Fruit fly (Drosophila melanogaster) whole organism, embryonic: ENCODE results near the gene RpL24-like.

Experiments
- B-H1 ChIP-seq: fragments of 200-800 bp; sonication (Bioruptor generic); IDR thresholded peaks from 3 replicates; pipeline ENCODE4 v1.3.6; 2022; ENCODE audit warnings: missing biosample characterization, missing genetic modification characterization
- CG11247 ChIP-seq: fragments of 200-800 bp; sonication (Bioruptor generic); IDR thresholded peaks from 2 replicates; pipeline ENCODE4 v1.3.6; 2022; ENCODE audit warnings: missing biosample characterization, missing genetic modification characterization
- CG11504 ChIP-seq: fragments of 200-800 bp; sonication (Bioruptor generic); optimal IDR thresholded peaks from 3 replicates; lab custom pipeline; 2019; ENCODE audit warnings: missing biosample characterization, mild to moderate bottlenecking, missing genetic modification characterization, moderate library complexity
- CG12155 ChIP-seq: fragments of 200-800 bp; sonication (Bioruptor generic); optimal IDR thresholded peaks from 3 replicates; lab custom pipeline; 2016; ENCODE audit warnings: missing biosample characterization, missing genetic modification characterization
- CG12299 ChIP-seq: fragments of 200-800 bp; sonication (Bioruptor generic); optimal IDR thresholded peaks from 2 replicates; lab custom pipeline; 2018; ENCODE audit warnings: missing biosample characterization, mild to moderate bottlenecking, missing genetic modification characterization
- CG13296 ChIP-seq: fragments of 200-800 bp; sonication (Bioruptor generic); optimal IDR thresholded peaks from 3 replicates; lab custom pipeline; 2018; ENCODE audit warnings: missing biosample characterization, mild to moderate bottlenecking, missing genetic modification characterization
- CG15601 ChIP-seq: fragments of 200-800 bp; sonication (Bioruptor generic); optimal IDR thresholded peaks from 3 replicates; lab custom pipeline; 2019; ENCODE audit warnings: missing biosample characterization, mild to moderate bottlenecking, missing genetic modification characterization, moderate library complexity
- CG15696 ChIP-seq: fragments of 200-800 bp; sonication (Bioruptor generic); optimal IDR thresholded peaks from 2 replicates; lab custom pipeline; 2019; ENCODE audit warnings: missing biosample characterization, mild to moderate bottlenecking, missing genetic modification characterization, moderate library complexity
- CG1603 ChIP-seq: fragments of 200-800 bp; sonication (Bioruptor generic); optimal IDR thresholded peaks from 2 replicates; lab custom pipeline; 2019; ENCODE audit warnings: missing biosample characterization, mild to moderate bottlenecking, missing genetic modification characterization, moderate library complexity
- CG16813 ChIP-seq: fragments of 200-800 bp; sonication (Bioruptor generic); IDR thresholded peaks from 3 replicates; pipeline ENCODE4 v1.3.6; 2022; ENCODE audit warnings: missing biosample characterization, missing genetic modification characterization; ENCODE audit not compliant: partially characterized antibody
- CG17186 ChIP-seq: fragments of 200-800 bp; sonication (Bioruptor generic); optimal IDR thresholded peaks from 3 replicates; lab custom pipeline; 2017; ENCODE audit warnings: missing biosample characterization, missing genetic modification reagents, missing genetic modification characterization
- CG17359 ChIP-seq: fragments of 200-800 bp; sonication (Bioruptor generic); optimal IDR thresholded peaks from 3 replicates; lab custom pipeline; 2018; ENCODE audit warnings: missing biosample characterization, mild to moderate bottlenecking, missing genetic modification characterization, moderate library complexity
- CG17385 ChIP-seq: fragments of 200-800 bp; sonication (Bioruptor generic); optimal IDR thresholded peaks from 3 replicates; lab custom pipeline; 2018; ENCODE audit warnings: missing biosample characterization, mild to moderate bottlenecking, missing genetic modification characterization
- CG3065 ChIP-seq: fragments of 200-800 bp; sonication (Bioruptor generic); optimal IDR thresholded peaks from 2 replicates; lab custom pipeline; 2016; ENCODE audit warnings: missing biosample characterization, missing genetic modification characterization
- CG31224 ChIP-seq: fragments of 200-800 bp; sonication (Bioruptor generic); IDR thresholded peaks from 2 replicates; pipeline ENCODE4 v1.3.6; 2022; ENCODE audit warnings: missing biosample characterization, missing genetic modification characterization
- CG31388 ChIP-seq: fragments of 200-800 bp; sonication (Bioruptor generic); optimal IDR thresholded peaks from 2 replicates; lab custom pipeline; 2016; ENCODE audit warnings: missing biosample characterization, missing genetic modification characterization
- CG3838 ChIP-seq: fragments of 200-800 bp; sonication (Bioruptor generic); optimal IDR thresholded peaks from 3 replicates; lab custom pipeline; 2016; ENCODE audit warnings: missing biosample characterization, missing genetic modification characterization
- CG4282 ChIP-seq: fragments of 200-800 bp; sonication (Bioruptor generic); optimal IDR thresholded peaks from 2 replicates; lab custom pipeline; 2016; ENCODE audit warnings: missing biosample characterization, missing genetic modification characterization
- CG6254 ChIP-seq: fragments of 200-800 bp; sonication (Bioruptor generic); optimal IDR thresholded peaks from 3 replicates; lab custom pipeline; 2017; ENCODE audit warnings: mild to moderate bottlenecking, missing biosample characterization, missing genetic modification reagents, missing genetic modification characterization
- CG7987 ChIP-seq: fragments of 200-800 bp; sonication (Bioruptor generic); optimal IDR thresholded peaks from 2 replicates; lab custom pipeline; 2018; ENCODE audit warnings: missing biosample characterization, mild to moderate bottlenecking, missing genetic modification characterization, moderate library complexity
- CG9797 ChIP-seq: fragments of 200-800 bp; sonication (Bioruptor generic); optimal IDR thresholded peaks from 3 replicates; lab custom pipeline; 2018; ENCODE audit warnings: missing biosample characterization, mild to moderate bottlenecking, missing genetic modification characterization
- CG9817 ChIP-seq: fragments of 200-800 bp; sonication (Bioruptor generic); optimal IDR thresholded peaks from 2 replicates; lab custom pipeline; 2018; ENCODE audit warnings: missing biosample characterization, mild to moderate bottlenecking, missing genetic modification characterization, moderate library complexity
- D19A ChIP-seq: fragments of 200-800 bp; optimal IDR thresholded peaks from 3 replicates; lab custom pipeline; 2019; ENCODE audit warnings: missing biosample characterization, mild to moderate bottlenecking, missing genetic modification characterization, moderate library complexity
- Dref ChIP-seq: fragments of 200-800 bp; sonication (Bioruptor generic); IDR thresholded peaks from 2 replicates; pipeline ENCODE4 v1.3.6; 2022; ENCODE audit warnings: missing biosample characterization, missing genetic modification characterization
- GATAe ChIP-seq: fragments of 200-800 bp; sonication (Bioruptor generic); conservative IDR thresholded peaks from 2 replicates; pipeline ENCODE4 v1.3.6; 2022; ENCODE audit warnings: missing biosample characterization, missing genetic modification characterization
- Hmr ChIP-seq: fragments of 200-800 bp; sonication (Bioruptor generic); optimal IDR thresholded peaks from 3 replicates; lab custom pipeline; 2017; ENCODE audit warnings: mild to moderate bottlenecking, missing biosample characterization, missing genetic modification reagents, missing genetic modification characterization
- Mad ChIP-seq: fragments of 200-800 bp; sonication (Bioruptor generic); optimal IDR thresholded peaks from 2 replicates; lab custom pipeline; 2016; ENCODE audit warnings: missing biosample characterization, missing genetic modification characterization
- NFAT ChIP-seq: fragments of 200-800 bp; sonication (Bioruptor generic); IDR thresholded peaks from 2 replicates; pipeline ENCODE4 v1.3.6; 2022; ENCODE audit warnings: missing biosample characterization, missing genetic modification characterization
- Ptx1 ChIP-seq: fragments of 200-800 bp; sonication (Bioruptor generic); IDR thresholded peaks from 2 replicates; pipeline ENCODE4 v1.3.6; 2022; ENCODE audit warnings: missing biosample characterization, missing genetic modification characterization
- Rx ChIP-seq: fragments of 200-800 bp; sonication (Bioruptor generic); IDR thresholded peaks from 2 replicates; pipeline ENCODE4 v1.3.6; 2022; ENCODE audit warnings: missing biosample characterization, missing genetic modification characterization
- Stat92E ChIP-seq, 3 experiments: fragments of >200 bp in 2 of 3; fragments of 200-800 bp in 1 of 3; sonication (Bioruptor generic) in 1 of 3; optimal IDR thresholded peaks; 2 replicates each; lab custom pipeline; 2017 to 2019; ENCODE audit warnings: missing biosample characterization in 3 of 3, missing genetic modification characterization in 3 of 3, mild to moderate bottlenecking in 1 of 3, moderate library complexity in 1 of 3
- Trl ChIP-seq, 3 experiments: fragments of >200 bp in 2 of 3; fragments of 200-800 bp in 1 of 3; sonication (Bioruptor generic) in 1 of 3; optimal IDR thresholded peaks; 2 replicates in 1 of 3; 3 replicates in 2 of 3; lab custom pipeline; 2016 to 2017; ENCODE audit warnings: missing biosample characterization in 1 of 3, missing genetic modification characterization in 1 of 3
- ab ChIP-seq: fragments of 200-800 bp; sonication (Bioruptor generic); optimal IDR thresholded peaks from 2 replicates; lab custom pipeline; 2016; ENCODE audit warnings: missing biosample characterization, missing genetic modification characterization
- abd-A ChIP-seq: fragments of 200-800 bp; sonication (Bioruptor generic); optimal IDR thresholded peaks from 3 replicates; lab custom pipeline; 2019; ENCODE audit warnings: missing biosample characterization, mild to moderate bottlenecking, missing genetic modification characterization, moderate library complexity
- aop ChIP-seq: fragments of 200-800 bp; sonication (Bioruptor generic); IDR thresholded peaks from 2 replicates; pipeline ENCODE4 v1.3.6; 2022; ENCODE audit warnings: missing biosample characterization, missing genetic modification characterization
- chif ChIP-seq, 2 experiments: fragments of 200-800 bp; sonication (Bioruptor generic); optimal IDR thresholded peaks; 3 replicates each; lab custom pipeline; 2016; ENCODE audit warnings: missing biosample characterization in 2 of 2, missing genetic modification characterization in 2 of 2
- chinmo ChIP-seq: fragments of 200-800 bp; sonication (Bioruptor generic); IDR thresholded peaks from 4 replicates; pipeline ENCODE4 v1.3.6; 2022; ENCODE audit warnings: missing biosample characterization, missing genetic modification characterization; ENCODE audit not compliant: partially characterized antibody
- fd64A ChIP-seq: fragments of 200-800 bp; sonication (Bioruptor generic); optimal IDR thresholded peaks from 3 replicates; lab custom pipeline; 2018; ENCODE audit warnings: missing biosample characterization, mild to moderate bottlenecking, missing genetic modification characterization
- grn ChIP-seq: fragments of 200-800 bp; sonication (Bioruptor generic); optimal IDR thresholded peaks from 3 replicates; lab custom pipeline; 2017; ENCODE audit warnings: missing biosample characterization, missing genetic modification characterization
- knrl ChIP-seq: fragments of 200-800 bp; sonication (Bioruptor generic); IDR thresholded peaks from 3 replicates; pipeline ENCODE4 v1.3.6; 2022; ENCODE audit warnings: missing biosample characterization, missing genetic modification characterization; ENCODE audit not compliant: partially characterized antibody
- nau ChIP-seq: fragments of 200-800 bp; sonication (Bioruptor generic); optimal IDR thresholded peaks from 3 replicates; lab custom pipeline; 2017; ENCODE audit warnings: missing biosample characterization, mild to moderate bottlenecking, missing genetic modification characterization, missing genetic modification reagents
- nmo ChIP-seq: fragments of 200-800 bp; sonication (Bioruptor generic); optimal IDR thresholded peaks from 2 replicates; lab custom pipeline; 2018; ENCODE audit warnings: missing biosample characterization, mild to moderate bottlenecking, missing genetic modification characterization, moderate library complexity
- sd ChIP-seq: fragments of 200-800 bp; sonication (Bioruptor generic); optimal IDR thresholded peaks from 3 replicates; lab custom pipeline; 2018; ENCODE audit warnings: missing biosample characterization, mild to moderate bottlenecking, missing genetic modification characterization, moderate library complexity
- sens ChIP-seq: fragments of 200-800 bp; sonication (Bioruptor generic); peaks from one replicate; lab custom pipeline; 2016; ENCODE audit warnings: missing biosample characterization, missing genetic modification characterization
- trh ChIP-seq: fragments of 200-800 bp; sonication (Bioruptor generic); optimal IDR thresholded peaks from 2 replicates; lab custom pipeline; 2016; ENCODE audit warnings: missing biosample characterization, missing genetic modification characterization
- tx ChIP-seq: fragments of 200-800 bp; sonication (Bioruptor generic); optimal IDR thresholded peaks from 2 replicates; lab custom pipeline; 2016; ENCODE audit warnings: missing biosample characterization, missing genetic modification characterization
- wdn ChIP-seq: fragments of 200-800 bp; sonication (Bioruptor generic); IDR thresholded peaks from 2 replicates; pipeline ENCODE4 v1.3.6; 2022; ENCODE audit warnings: missing biosample characterization, missing genetic modification characterization

Gene RpL24-like

dm6 chr3R:11458022-11458850, 26.9 kb upstream of the RpL24-like start (continued):
- TF ChIP-seq CG3838 (GFP tag; lab: Kevin White, UChicago): no peak
- no peak for TF ChIP-seq CG6254 (GFP tag; lab: Kevin White, UChicago)
- TF ChIP-seq CG11504 (tag; lab: Kevin White, UChicago): peak; percentile 73
- no peak for TF ChIP-seq CG15601 (tag; lab: Kevin White, UChicago)
- TF ChIP-seq CG9817 (tag; lab: Kevin White, UChicago): peak; percentile 59
- no peak for TF ChIP-seq abd-A (tag; lab: Kevin White, UChicago)
- TF ChIP-seq CG17359 (tag; lab: Kevin White, UChicago): peak; percentile 63
- peak; percentile 40 for TF ChIP-seq Mad (GFP tag; lab: Kevin White, UChicago)

- TF ChIP-seq CG12299 (tag; lab: Kevin White, UChicago) (no peak), CG15696 (tag; lab: Kevin White, UChicago) (no peak), CG12155 (GFP tag; lab: Kevin White, UChicago) (no peak), chinmo (peak; percentile 61; the same call in 2 of the 4 replicates), CG31388 (GFP tag; lab: Kevin White, UChicago) (no peak), CG16813 (no peak), grn (GFP tag; lab: Kevin White, UChicago) (no peak), fd64A (no peak), CG17385 (GFP tag; lab: Kevin White, UChicago) (no peak), Stat92E (GFP tag; optimal IDR thresholded peaks at IDR 0.05; lab: Kevin White, UChicago) (no peak), Trl (optimal IDR thresholded peaks at IDR 0.05; lab: Kevin White, UChicago) (no peak), Trl (GFP tag; optimal IDR thresholded peaks at IDR 0.05; lab: Kevin White, UChicago) (no peak), ab (GFP tag; lab: Kevin White, UChicago) (no peak), CG1603 (no peak), CG4282 (GFP tag; lab: Kevin White, UChicago) (no peak), Rx (GFP tag; lab: Robert Waterston, UW) (no peak), CG11247 (GFP tag; lab: Robert Waterston, UW) (no peak), CG17186 (GFP tag; lab: Kevin White, UChicago) (no peak), tx (GFP tag; lab: Kevin White, UChicago) (no peak), B-H1 (GFP tag; lab: Robert Waterston, UW) (no peak), knrl (GFP tag; lab: Robert Waterston, UW) (no peak), trh (GFP tag; lab: Kevin White, UChicago) (no peak), sens (GFP tag; lab: Kevin White, UChicago) (peak; percentile 47), Hmr (GFP tag; lab: Kevin White, UChicago) (no peak), Dref (GFP tag; lab: Robert Waterston, UW) (no peak), CG9797 (no peak), CG13296 (GFP tag; lab: Kevin White, UChicago) (no peak), chif (GFP tag; optimal IDR thresholded peaks at IDR 0.05; lab: Kevin White, UChicago) (no peak), nau (GFP tag; lab: Kevin White, UChicago) (no peak), nmo (GFP tag; lab: Kevin White, UChicago) (no peak), D19A (tag; lab: Kevin White, UChicago) (no peak), CG7987 (no peak), wdn (GFP tag; lab: Robert Waterston, UW) (no peak), CG3065 (GFP tag; lab: Kevin White, UChicago) (no peak), NFAT (GFP tag; lab: Robert Waterston, UW) (no peak), Ptx1 (GFP tag; lab: Robert Waterston, UW) (peak; percentile 14; the same call in 1 of the 2 replicates), CG6254 (GFP tag; lab: Kevin White, UChicago) (peak; percentile 20), CG31224 (peak; percentile 94), GATAe (GFP tag; lab: Robert Waterston, UW) (peak; percentile 52; the same call in 1 of the 2 replicates), sd (peak; percentile 80), aop (GFP tag; lab: Robert Waterston, UW) (no peak)
These were observed 25.9 kb upstream of the RpL24-like start for dm6 chr3R:11457286-11457685.
